Fruit fly (Drosophila melanogaster) whole organism, wandering third instar larva: ENCODE measurements around the gene kuk.

ENCODE experiments used
- CG9705 ChIP-seq: fragments of 200-800 bp; sonication (Bioruptor generic); optimal IDR thresholded peaks from 2 replicates; lab custom pipeline; 2018; ENCODE audit warnings: missing biosample characterization, mild to moderate bottlenecking, missing genetic modification characterization
- GATAd ChIP-seq: sonication (Bioruptor generic); optimal IDR thresholded peaks from 2 replicates; lab custom pipeline; 2016; ENCODE audit warnings: missing biosample characterization, missing genetic modification characterization
- Hnf4 ChIP-seq: fragments of 200-800 bp; sonication (Bioruptor generic); optimal IDR thresholded peaks from 2 replicates; lab custom pipeline; 2016; ENCODE audit warnings: missing biosample characterization, mild to moderate bottlenecking, missing genetic modification characterization
- Hr78 ChIP-seq: fragments of >200 bp; optimal IDR thresholded peaks from 2 replicates; lab custom pipeline; 2017; ENCODE audit warnings: missing biosample characterization, missing genetic modification characterization
- OdsH ChIP-seq: fragments of 200-800 bp; sonication (Bioruptor generic); optimal IDR thresholded peaks from 2 replicates; lab custom pipeline; 2016; ENCODE audit warnings: missing biosample characterization, mild to moderate bottlenecking, missing genetic modification characterization
- brk ChIP-seq: fragments of 200-800 bp; sonication (Bioruptor generic); optimal IDR thresholded peaks from 2 replicates; lab custom pipeline; 2016; ENCODE audit warnings: missing biosample characterization, mild to moderate bottlenecking, missing genetic modification characterization
- ey ChIP-seq: fragments of 200-800 bp; sonication (Bioruptor generic); optimal IDR thresholded peaks from 2 replicates; lab custom pipeline; 2016; ENCODE audit warnings: missing biosample characterization, missing genetic modification characterization
- h ChIP-seq: fragments of 200-800 bp; sonication (Bioruptor generic); optimal IDR thresholded peaks from 3 replicates; lab custom pipeline; 2016; ENCODE audit warnings: missing biosample characterization, mild to moderate bottlenecking, missing genetic modification characterization
- lola ChIP-seq: fragments of >200 bp; optimal IDR thresholded peaks from 2 replicates; lab custom pipeline; 2017; ENCODE audit warnings: missing biosample characterization, missing genetic modification characterization

DNA sequence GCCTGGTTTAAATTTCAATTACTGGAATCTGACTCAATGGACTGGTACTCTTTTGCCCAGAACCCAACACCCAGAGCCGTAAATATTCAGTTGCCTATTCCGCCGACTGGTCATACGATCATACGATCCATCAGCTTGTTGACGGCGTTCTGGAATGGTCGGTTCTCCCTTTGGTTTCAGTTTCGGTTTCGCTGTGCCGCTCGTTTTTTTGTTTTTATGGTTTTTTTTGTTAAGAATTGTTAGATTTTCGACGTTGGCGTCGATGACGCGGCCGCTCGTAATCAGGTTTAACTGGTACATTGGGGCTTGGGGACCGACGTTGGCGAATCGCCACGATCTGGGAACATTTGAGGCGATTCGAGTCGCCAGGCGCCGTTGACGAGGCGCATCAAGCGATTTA, 17.3 kb upstream of the kuk start:
- no peak for TF ChIP-seq OdsH (GFP tag; lab: Kevin White, UChicago)
- TF ChIP-seq ey (GFP tag; lab: Kevin White, UChicago): no peak
- no peak for TF ChIP-seq lola
- TF ChIP-seq brk: no peak
- no peak for TF ChIP-seq h (GFP tag; lab: Kevin White, UChicago)
- TF ChIP-seq Hr78 (GFP tag; lab: Kevin White, UChicago): no peak
- no peak for TF ChIP-seq Hnf4 (GFP tag; lab: Kevin White, UChicago)
- TF ChIP-seq GATAd (GFP tag; lab: Kevin White, UChicago): no peak
- TF ChIP-seq CG9705: no peak
